Worm (Caenorhabditis elegans) whole organism, early embryonic: Measurements from ENCODE around the gene vit-2.

Experiments used
- B0310.2 ChIP-seq: sonication (generic microtip); optimal IDR thresholded peaks from 2 replicates; lab custom pipeline; 2016; ENCODE audit warnings: mild to moderate bottlenecking, missing genetic modification characterization, missing compliant biosample characterization
- F13C5.2 ChIP-seq: sonication (generic microtip); optimal IDR thresholded peaks from 2 replicates; lab custom pipeline; 2017; ENCODE audit warnings: mild to moderate bottlenecking, missing genetic modification characterization, inconsistent platforms, missing compliant biosample characterization
- aly-1 ChIP-seq: sonication (generic microtip); optimal IDR thresholded peaks from 2 replicates; lab custom pipeline; 2016; ENCODE audit warnings: missing genetic modification characterization, missing compliant biosample characterization
- ama-1 ChIP-seq: fragments of 150-350 bp; optimal IDR thresholded peaks from 2 replicates; lab custom pipeline; 2014
- ceh-13 ChIP-seq: fragments of 200-800 bp; sonication (Bioruptor generic); optimal IDR thresholded peaks from 2 replicates; lab custom pipeline; 2018; ENCODE audit warnings: mild to moderate bottlenecking, missing genetic modification characterization, missing compliant biosample characterization
- ceh-36 ChIP-seq: sonication (generic microtip); optimal IDR thresholded peaks from 2 replicates; lab custom pipeline; 2016; ENCODE audit warnings: missing genetic modification characterization, inconsistent platforms, missing compliant biosample characterization
- ets-7 ChIP-seq: sonication (generic microtip); optimal IDR thresholded peaks from 2 replicates; lab custom pipeline; 2016; ENCODE audit warnings: missing genotype, missing genetic modification characterization, missing compliant biosample characterization
- flt-1 ChIP-seq: fragments of 200-800 bp; sonication (Bioruptor generic); IDR thresholded peaks from 2 replicates; pipeline ENCODE4 v1.3.6; 2022; ENCODE audit warnings: missing genetic modification characterization, missing compliant biosample characterization
- hmbx-1 ChIP-seq: sonication (generic microtip); optimal IDR thresholded peaks from 2 replicates; lab custom pipeline; 2016; ENCODE audit warnings: mild to moderate bottlenecking, missing genetic modification characterization, missing compliant biosample characterization
- hmg-4 ChIP-seq: fragments of 200-800 bp; sonication (Bioruptor generic); optimal IDR thresholded peaks from 2 replicates; lab custom pipeline; 2018; ENCODE audit warnings: mild to moderate bottlenecking, missing genetic modification characterization, missing compliant biosample characterization
- hnd-1 ChIP-seq: sonication (generic microtip); optimal IDR thresholded peaks from 2 replicates; lab custom pipeline; 2016; ENCODE audit warnings: missing genetic modification characterization, missing compliant biosample characterization
- pes-1 ChIP-seq: fragments of 200-800 bp; sonication (Bioruptor generic); IDR thresholded peaks from 2 replicates; pipeline ENCODE4 v1.3.6; 2022; ENCODE audit warnings: missing genetic modification reagents, missing genetic modification characterization, missing compliant biosample characterization
- scrt-1 ChIP-seq: fragments of 200-800 bp; sonication (Bioruptor generic); IDR thresholded peaks from 2 replicates; pipeline ENCODE4 v1.3.6; 2022; ENCODE audit warnings: missing genetic modification characterization, missing compliant biosample characterization
- sea-1 ChIP-seq: fragments of 200-800 bp; sonication (Bioruptor generic); conservative IDR thresholded peaks from 2 replicates; pipeline ENCODE4 v1.3.6; 2022; ENCODE audit warnings: missing genetic modification characterization, missing compliant biosample characterization
- tbx-11 ChIP-seq: fragments of 200-800 bp; sonication (Bioruptor generic); IDR thresholded peaks from 2 replicates; pipeline ENCODE4 v1.3.6; 2022; ENCODE audit warnings: missing genetic modification characterization, missing compliant biosample characterization
- tbx-37 ChIP-seq: fragments of 200-800 bp; sonication (Bioruptor generic); conservative IDR thresholded peaks from 2 replicates; pipeline ENCODE4 v1.3.6; 2022; ENCODE audit warnings: missing genetic modification reagents, missing genetic modification characterization, missing compliant biosample characterization
- tra-4 ChIP-seq: sonication (generic microtip); optimal IDR thresholded peaks from 2 replicates; lab custom pipeline; 2017; ENCODE audit warnings: missing genetic modification characterization, missing compliant biosample characterization

vit-2 gene

ce11 chrX:5084495-5084894, 16.3 kb upstream of the vit-2 start, which contains the start of gene ets-5:
TSS of gene ets-5 (minus strand) at chrX:5084526.
- TF ChIP-seq ets-7 (tag; lab: Kevin White, UChicago): no peak
- TF ChIP-seq tbx-37 (GFP tag; lab: Robert Waterston, UW): no peak
- TF ChIP-seq F13C5.2 (tag; lab: Kevin White, UChicago): no peak
- TF ChIP-seq B0310.2: no peak
- TF ChIP-seq aly-1: no peak
- no peak for TF ChIP-seq sea-1 (GFP tag; lab: Robert Waterston, UW)
- TF ChIP-seq ceh-36 (tag; lab: Kevin White, UChicago): no peak
- TF ChIP-seq hmg-4 (GFP tag; lab: Kevin White, UChicago): no peak
- TF ChIP-seq scrt-1 (GFP tag; lab: Robert Waterston, UW): no peak
- TF ChIP-seq pes-1 (GFP tag; lab: Robert Waterston, UW): no peak
- no peak for TF ChIP-seq tra-4 (tag; lab: Kevin White, UChicago)
- TF ChIP-seq hmbx-1: no peak

ce11 chrX:5085465-5085864, 15.4 kb upstream of the vit-2 start:
- TF ChIP-seq ama-1 (no peak), B0310.2 (peak; percentile 95), hnd-1 (tag; lab: Kevin White, UChicago) (peak; percentile 91), ceh-36 (tag; lab: Kevin White, UChicago) (peak; percentile 94), sea-1 (GFP tag; lab: Robert Waterston, UW) (peak; percentile 95), aly-1 (peak; percentile 94), flt-1 (GFP tag; lab: Robert Waterston, UW) (peak; percentile 96), ets-7 (tag; lab: Kevin White, UChicago) (peak; percentile 88), scrt-1 (GFP tag; lab: Robert Waterston, UW) (peak; percentile 97), pes-1 (GFP tag; lab: Robert Waterston, UW) (peak; percentile 96), ceh-13 (GFP tag; lab: Kevin White, UChicago) (peak; percentile 94), hmbx-1 (peak; percentile 88), tbx-11 (GFP tag; lab: Robert Waterston, UW) (peak; percentile 98), tbx-37 (GFP tag; lab: Robert Waterston, UW) (peak; percentile 88), tra-4 (tag; lab: Kevin White, UChicago) (peak; percentile 95), hmg-4 (GFP tag; lab: Kevin White, UChicago) (peak; percentile 98), F13C5.2 (tag; lab: Kevin White, UChicago) (peak; percentile 98)

- no peak for TF ChIP-seq B0310.2
- no peak for TF ChIP-seq scrt-1 (GFP tag; lab: Robert Waterston, UW)
- no peak for TF ChIP-seq ceh-13 (GFP tag; lab: Kevin White, UChicago)
- TF ChIP-seq pes-1 (GFP tag; lab: Robert Waterston, UW): no peak
- no peak for TF ChIP-seq sea-1 (GFP tag; lab: Robert Waterston, UW)
- no peak for TF ChIP-seq tra-4 (tag; lab: Kevin White, UChicago)
- no peak for TF ChIP-seq aly-1
- TF ChIP-seq flt-1 (GFP tag; lab: Robert Waterston, UW): no peak
- no peak for TF ChIP-seq ama-1
- TF ChIP-seq hmbx-1: no peak
- TF ChIP-seq hnd-1 (tag; lab: Kevin White, UChicago): no peak
- no peak for TF ChIP-seq tbx-11 (GFP tag; lab: Robert Waterston, UW)
- TF ChIP-seq F13C5.2 (tag; lab: Kevin White, UChicago): no peak
- TF ChIP-seq ets-7 (tag; lab: Kevin White, UChicago): no peak
- no peak for TF ChIP-seq ceh-36 (tag; lab: Kevin White, UChicago)
- TF ChIP-seq hmg-4 (GFP tag; lab: Kevin White, UChicago): no peak
Observed at ce11 chrX:5086212-5086611, 14.6 kb upstream of the vit-2 start.

DNA sequence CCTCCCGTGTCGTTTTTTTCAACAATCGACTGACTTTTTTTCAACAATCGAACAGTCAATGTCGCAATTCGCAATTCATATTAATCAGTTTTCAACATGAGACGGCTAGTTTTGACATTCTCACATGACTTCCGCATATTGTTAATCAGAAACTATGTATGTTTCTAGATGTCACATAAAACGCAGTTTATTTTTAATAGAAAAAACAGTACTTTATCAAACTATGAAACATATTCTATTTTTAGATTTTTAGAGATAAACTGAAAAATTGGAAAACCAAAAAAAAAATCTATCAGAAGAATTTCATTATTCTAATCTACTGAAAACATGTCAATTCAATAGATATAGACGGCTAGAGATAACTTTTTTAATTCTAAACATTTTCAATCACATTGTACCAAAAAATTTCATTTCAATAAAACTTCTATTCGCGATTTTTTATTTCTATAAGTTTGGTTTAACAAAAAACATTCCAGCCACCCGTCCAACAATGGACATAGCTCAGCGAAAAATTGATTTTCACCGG, 13.4 kb upstream of the vit-2 start, which contains the start of gene pnk-4:
Gene pnk-4, plus strand, starts transcription at position 476 of the 526 bp plus-strand sequence.
- TF ChIP-seq flt-1 (GFP tag; lab: Robert Waterston, UW) (no peak), ceh-13 (GFP tag; lab: Kevin White, UChicago) (no peak), tra-4 (tag; lab: Kevin White, UChicago) (no peak)

DNA sequence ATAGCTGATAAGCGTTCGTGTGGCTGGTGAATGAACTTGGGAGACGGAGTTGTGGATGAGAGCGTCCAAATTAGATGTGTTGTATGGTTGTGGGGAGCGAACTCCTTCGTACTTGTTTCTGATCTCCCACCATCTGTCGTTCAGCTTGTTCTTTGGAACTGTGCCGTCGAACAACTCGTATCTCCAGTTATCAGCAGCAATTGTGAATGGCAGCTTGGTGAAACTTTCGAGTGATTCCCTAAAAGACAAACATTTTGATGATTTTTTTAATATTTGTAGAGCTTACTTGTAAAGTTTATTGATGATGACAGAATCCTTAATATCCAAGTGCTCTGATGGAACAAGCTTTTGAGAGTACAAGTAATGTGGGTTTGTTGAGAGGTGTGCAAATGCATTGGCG, 6.8 kb upstream of the vit-2 start:
- TF ChIP-seq tbx-37 (GFP tag; lab: Robert Waterston, UW) (no peak), pes-1 (GFP tag; lab: Robert Waterston, UW) (no peak), hmbx-1 (no peak), tbx-11 (GFP tag; lab: Robert Waterston, UW) (no peak), B0310.2 (no peak), ceh-13 (GFP tag; lab: Kevin White, UChicago) (no peak), aly-1 (no peak), ama-1 (no peak), tra-4 (tag; lab: Kevin White, UChicago) (no peak), ceh-36 (tag; lab: Kevin White, UChicago) (no peak), sea-1 (GFP tag; lab: Robert Waterston, UW) (no peak), hnd-1 (tag; lab: Kevin White, UChicago) (no peak), scrt-1 (GFP tag; lab: Robert Waterston, UW) (no peak), flt-1 (GFP tag; lab: Robert Waterston, UW) (no peak), hmg-4 (GFP tag; lab: Kevin White, UChicago) (no peak), F13C5.2 (tag; lab: Kevin White, UChicago) (no peak)

ce11 chrX:5096967-5097366, 3.9 kb upstream of the vit-2 start, which contains the start of gene acn-1:
TSS of gene acn-1 (minus strand) at chrX:5097067.
- TF ChIP-seq ceh-13 (GFP tag; lab: Kevin White, UChicago) (no peak), hmg-4 (GFP tag; lab: Kevin White, UChicago) (no peak), ets-7 (tag; lab: Kevin White, UChicago) (no peak), ceh-36 (tag; lab: Kevin White, UChicago) (no peak), hnd-1 (tag; lab: Kevin White, UChicago) (no peak), sea-1 (GFP tag; lab: Robert Waterston, UW) (no peak), hmbx-1 (no peak)

DNA sequence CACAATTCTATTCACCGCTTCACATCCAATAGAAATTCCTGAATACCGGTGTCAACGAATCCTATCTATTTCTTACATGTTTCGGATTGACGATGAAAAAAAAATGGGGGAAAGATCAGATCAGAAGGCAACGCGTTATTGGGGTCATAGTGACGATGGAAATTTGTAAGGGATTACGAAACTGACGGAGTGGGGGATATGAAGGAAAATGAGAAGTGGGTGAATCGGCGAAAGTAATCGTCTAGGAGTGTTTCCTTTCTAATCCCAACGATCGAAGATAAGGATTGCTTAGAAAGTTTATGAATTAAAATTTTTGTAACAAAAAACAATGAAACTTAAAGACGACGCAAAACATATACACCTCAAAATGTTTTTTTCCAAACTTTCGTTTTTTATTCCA, 1.9 kb upstream of the vit-2 start:
- TF ChIP-seq B0310.2 (no peak), hmbx-1 (no peak), aly-1 (no peak), tbx-11 (GFP tag; lab: Robert Waterston, UW) (no peak), hmg-4 (GFP tag; lab: Kevin White, UChicago) (no peak), tra-4 (tag; lab: Kevin White, UChicago) (no peak), ets-7 (tag; lab: Kevin White, UChicago) (no peak), ceh-13 (GFP tag; lab: Kevin White, UChicago) (no peak), pes-1 (GFP tag; lab: Robert Waterston, UW) (no peak)
